Worm (Caenorhabditis elegans) whole organism, L4 larva: ENCODE data around the gene T09B9.5.
A peak's percentile ranks its signal among the peaks of the same experiment; 100 is the strongest.

Experiments used
- F37D6.2 ChIP-seq: sonication (generic microtip); optimal IDR thresholded peaks from 2 replicates; lab custom pipeline; 2016; ENCODE audit warnings: mild to moderate bottlenecking, missing genetic modification characterization, missing compliant biosample characterization
- F49E8.2 ChIP-seq: sonication (generic microtip); optimal IDR thresholded peaks from 2 replicates; lab custom pipeline; 2016; ENCODE audit warnings: missing compliant biosample characterization, mild to moderate bottlenecking, missing genetic modification characterization, borderline replicate concordance
- Y48G9A.11 ChIP-seq: fragments of 200-800 bp; sonication (Bioruptor generic); IDR thresholded peaks from 2 replicates; pipeline ENCODE4 v1.3.6; 2022; ENCODE audit warnings: missing genetic modification reagents, missing genetic modification characterization, missing compliant biosample characterization
- aly-2 ChIP-seq: sonication (generic microtip); optimal IDR thresholded peaks from 2 replicates; lab custom pipeline; 2018; ENCODE audit warnings: missing biosample characterization, missing genetic modification characterization
- attf-4 ChIP-seq: sonication (generic microtip); optimal IDR thresholded peaks from 3 replicates; lab custom pipeline; 2017; ENCODE audit warnings: missing biosample characterization, missing genetic modification characterization
- ceh-20 ChIP-seq: fragments of 200-800 bp; sonication (Bioruptor generic); IDR thresholded peaks from 2 replicates; pipeline ENCODE4 v1.3.6; 2022; ENCODE audit warnings: missing genetic modification reagents, missing genetic modification characterization, missing compliant biosample characterization
- ceh-28 ChIP-seq: fragments of 150-350 bp; optimal IDR thresholded peaks from 2 replicates; lab custom pipeline; 2014; ENCODE audit warnings: missing biosample characterization, missing genetic modification reagents, missing genetic modification characterization
- ceh-62 ChIP-seq: sonication (generic microtip); optimal IDR thresholded peaks from 2 replicates; lab custom pipeline; 2017; ENCODE audit warnings: missing biosample characterization, missing genetic modification characterization
- ceh-82 ChIP-seq: sonication (generic microtip); optimal IDR thresholded peaks from 2 replicates; lab custom pipeline; 2017; ENCODE audit warnings: missing biosample characterization, missing genetic modification characterization
- daf-19 ChIP-seq: fragments of 200-800 bp; sonication (Bioruptor generic); conservative IDR thresholded peaks from 2 replicates; pipeline ENCODE4 v1.3.6; 2022; ENCODE audit warnings: missing genetic modification characterization, missing compliant biosample characterization
- jun-1 ChIP-seq: fragments of 150-350 bp; optimal IDR thresholded peaks from 2 replicates; lab custom pipeline; 2014; ENCODE audit warnings: missing biosample characterization, missing genetic modification reagents, missing genetic modification characterization
- lin-39 ChIP-seq: fragments of 150-350 bp; optimal IDR thresholded peaks from 2 replicates; lab custom pipeline; 2014; ENCODE audit warnings: missing biosample characterization, missing genetic modification reagents, missing genetic modification characterization
- madf-5 ChIP-seq, 2 experiments: fragments of 200-800 bp; sonication (Bioruptor generic); IDR thresholded peaks; 2 replicates each; pipeline ENCODE4 v1.3.6; 2022; ENCODE audit warnings: missing compliant biosample characterization in 2 of 2, missing genetic modification characterization in 2 of 2
- mdl-1 ChIP-seq, 2 experiments: fragments of 150-350 bp in 1 of 2; sonication (generic microtip) in 1 of 2; optimal IDR thresholded peaks; 2 replicates each; lab custom pipeline; 2014 to 2017; ENCODE audit warnings: missing biosample characterization in 2 of 2, missing genetic modification characterization in 2 of 2
- mes-2 ChIP-seq: sonication (generic microtip); optimal IDR thresholded peaks from 2 replicates; lab custom pipeline; 2016; ENCODE audit warnings: missing genotype, mild to moderate bottlenecking, missing genetic modification characterization, missing compliant biosample characterization; ENCODE audit not compliant: poor library complexity, severe bottlenecking
- nhr-111 ChIP-seq: fragments of 200-800 bp; sonication (Bioruptor generic); optimal IDR thresholded peaks from 2 replicates; lab custom pipeline; 2018; ENCODE audit warnings: mild to moderate bottlenecking, missing genetic modification characterization, missing compliant biosample characterization
- nhr-25 ChIP-seq: sonication (generic microtip); optimal IDR thresholded peaks from 2 replicates; lab custom pipeline; 2017; ENCODE audit warnings: missing genetic modification characterization, mild to moderate bottlenecking, missing compliant biosample characterization, antibody characterized with exemption, moderate library complexity, borderline replicate concordance; ENCODE audit not compliant: insufficient read depth
- saeg-2 ChIP-seq: fragments of 200-800 bp; sonication (Bioruptor generic); IDR thresholded peaks from 2 replicates; pipeline ENCODE4 v1.3.6; 2022; ENCODE audit warnings: missing genetic modification reagents, missing genetic modification characterization, missing compliant biosample characterization
- unc-130 ChIP-seq: sonication (generic microtip); optimal IDR thresholded peaks from 2 replicates; lab custom pipeline; 2016; ENCODE audit warnings: missing genetic modification reagents, missing genetic modification characterization, missing compliant biosample characterization
- ztf-7 ChIP-seq: fragments of 150-350 bp; optimal IDR thresholded peaks from 2 replicates; lab custom pipeline; 2014; ENCODE audit warnings: missing biosample characterization, missing genetic modification characterization

The T09B9.5 gene

DNA sequence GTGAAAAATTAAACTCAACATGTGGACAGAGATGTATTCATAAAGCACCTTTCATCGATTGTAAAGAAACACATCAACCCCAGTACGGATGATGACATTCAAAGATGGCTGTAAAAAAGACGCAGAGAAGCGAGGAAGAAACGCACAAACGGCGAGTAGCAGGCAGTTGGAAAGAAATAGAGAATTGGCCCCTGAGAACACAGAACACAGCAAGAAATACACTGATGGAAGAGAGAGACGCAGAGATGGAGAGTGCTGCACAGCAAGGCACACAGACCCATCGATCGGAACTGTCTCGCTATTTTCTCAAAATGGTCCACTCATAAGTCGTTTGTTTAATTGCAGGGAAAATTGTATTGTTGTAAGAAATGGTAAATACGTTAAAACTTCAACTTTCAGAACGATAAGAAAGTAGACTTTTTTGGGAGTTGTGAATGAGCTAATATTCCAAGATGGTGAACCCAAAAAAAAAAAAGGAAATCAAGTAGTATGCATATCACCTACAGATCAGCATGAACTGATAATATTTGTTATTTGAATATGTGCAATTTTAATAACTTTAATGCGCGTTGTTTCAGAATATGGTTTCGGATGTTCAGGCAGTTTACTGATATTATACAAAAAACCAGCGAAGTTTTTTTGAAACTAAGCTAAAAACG is 45.2 kb downstream of the T09B9.5 start (continued):
- TF ChIP-seq jun-1 (tag; lab: Kevin White, UChicago) (no peak), mes-2 (tag; lab: Kevin White, UChicago) (peak; percentile 74), aly-2 (no peak), ceh-28 (tag; lab: Kevin White, UChicago) (peak; percentile 38), ceh-82 (no peak), nhr-111 (GFP tag; lab: Kevin White, UChicago) (no peak), saeg-2 (no peak), unc-130 (no peak), F49E8.2 (tag; lab: Kevin White, UChicago) (no peak), lin-39 (tag; lab: Kevin White, UChicago) (no peak), daf-19 (GFP tag; lab: Robert Waterston, UW) (no peak), ceh-20 (no peak), madf-5 (GFP tag; IDR thresholded peaks at IDR 0.05; lab: Robert Waterston, UW) (no peak), ceh-62 (tag; lab: Kevin White, UChicago) (no peak), F37D6.2 (tag; lab: Kevin White, UChicago) (no peak), mdl-1 (tag; optimal IDR thresholded peaks at IDR 0.05; lab: Kevin White, UChicago) (peak in 1 of 2 experiments; percentile 76), ztf-7 (no peak), attf-4 (tag; lab: Kevin White, UChicago) (no peak), nhr-25 (tag; lab: Kevin White, UChicago) (peak; percentile 59), Y48G9A.11 (GFP tag; lab: Robert Waterston, UW) (no peak)
